Worm (Caenorhabditis elegans) whole organism, early embryonic: ENCODE results near the gene crn-4.

Experiments
- ceh-36 ChIP-seq: sonication (generic microtip); optimal IDR thresholded peaks from 2 replicates; lab custom pipeline; 2016; ENCODE audit warnings: missing genetic modification characterization, inconsistent platforms, missing compliant biosample characterization
- flt-1 ChIP-seq: fragments of 200-800 bp; sonication (Bioruptor generic); IDR thresholded peaks from 2 replicates; pipeline ENCODE4 v1.3.6; 2022; ENCODE audit warnings: missing genetic modification characterization, missing compliant biosample characterization

DNA sequence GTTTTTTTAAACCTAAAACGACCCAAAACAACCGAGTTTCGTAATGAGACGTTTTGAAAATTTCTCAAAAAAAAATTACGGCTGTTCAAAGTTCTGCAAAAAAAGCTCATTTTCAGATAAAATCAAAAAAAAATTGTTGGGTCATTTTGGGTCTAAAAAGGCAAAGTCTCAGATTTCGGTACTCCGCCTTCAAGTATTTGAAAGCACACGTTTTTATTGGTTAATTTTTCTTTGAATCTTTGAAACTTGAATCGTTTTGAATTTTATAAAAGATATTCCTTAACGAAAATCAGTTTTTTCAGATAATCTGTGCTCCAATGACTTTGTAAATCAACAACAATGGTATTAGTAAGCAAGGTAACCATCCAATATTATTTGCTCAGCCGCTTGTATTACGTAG is 44.9 kb upstream of the crn-4 start, which contains the start of gene hum-6:
- TF ChIP-seq ceh-36 (tag; lab: Kevin White, UChicago): no peak
- TF ChIP-seq flt-1: no peak
